Worm (Caenorhabditis elegans) whole organism, L2 larva: ENCODE results near the gene F52H2.1.

Experiments used
- C34F6.9 ChIP-seq: fragments of 150-350 bp; optimal IDR thresholded peaks from 2 replicates; lab custom pipeline; 2014; ENCODE audit warnings: missing biosample characterization, missing genetic modification characterization
- F13H6.1 ChIP-seq: sonication (generic microtip); optimal IDR thresholded peaks from 2 replicates; lab custom pipeline; 2016; ENCODE audit warnings: missing genetic modification characterization, missing compliant biosample characterization
- R02D3.7 ChIP-seq: fragments of 150-350 bp; optimal IDR thresholded peaks from 2 replicates; lab custom pipeline; 2014; ENCODE audit warnings: missing biosample characterization, missing genetic modification characterization
- ZK546.5 ChIP-seq: sonication (generic microtip); optimal IDR thresholded peaks from 2 replicates; lab custom pipeline; 2017; ENCODE audit warnings: missing biosample characterization, missing genetic modification characterization
- alr-1 ChIP-seq: fragments of 150-350 bp; optimal IDR thresholded peaks from 2 replicates; lab custom pipeline; 2014; ENCODE audit warnings: missing biosample characterization, missing genetic modification characterization
- aly-2 ChIP-seq: fragments of 150-350 bp; optimal IDR thresholded peaks from 2 replicates; lab custom pipeline; 2014; ENCODE audit warnings: missing biosample characterization, missing genetic modification characterization
- ama-1 ChIP-seq: fragments of 150-350 bp; optimal IDR thresholded peaks from 2 replicates; lab custom pipeline; 2018; ENCODE audit warnings: inconsistent platforms
- blmp-1 ChIP-seq: sonication (generic microtip); optimal IDR thresholded peaks from 2 replicates; lab custom pipeline; 2017; ENCODE audit warnings: missing genetic modification characterization, mild to moderate bottlenecking, missing compliant biosample characterization, antibody characterized with exemption, moderate library complexity; ENCODE audit not compliant: insufficient read depth
- ceh-16 ChIP-seq: fragments of 150-350 bp; optimal IDR thresholded peaks from 2 replicates; lab custom pipeline; 2014; ENCODE audit warnings: missing biosample characterization, missing genetic modification characterization
- ceh-82 ChIP-seq: fragments of 150-350 bp; optimal IDR thresholded peaks from 2 replicates; lab custom pipeline; 2014; ENCODE audit warnings: missing biosample characterization, missing genetic modification characterization
- crh-2 ChIP-seq: sonication (generic microtip); optimal IDR thresholded peaks from 2 replicates; lab custom pipeline; 2017; ENCODE audit warnings: missing biosample characterization, missing genetic modification characterization
- dmd-4 ChIP-seq: sonication (generic microtip); optimal IDR thresholded peaks from 2 replicates; lab custom pipeline; 2017; ENCODE audit warnings: missing biosample characterization, missing genetic modification characterization
- egl-27 ChIP-seq: sonication (generic microtip); optimal IDR thresholded peaks from 3 replicates; lab custom pipeline; 2017; ENCODE audit warnings: missing biosample characterization, missing genetic modification reagents, missing genetic modification characterization
- elt-1 ChIP-seq: fragments of 150-350 bp; optimal IDR thresholded peaks from 2 replicates; lab custom pipeline; 2014; ENCODE audit warnings: missing biosample characterization, missing genetic modification characterization
- elt-3 ChIP-seq: sonication (generic microtip); optimal IDR thresholded peaks from 2 replicates; lab custom pipeline; 2017; ENCODE audit warnings: missing biosample characterization, missing genetic modification characterization
- fos-1 ChIP-seq: fragments of 150-350 bp; optimal IDR thresholded peaks from 2 replicates; lab custom pipeline; 2014; ENCODE audit warnings: missing biosample characterization, missing genetic modification characterization
- gmeb-1 ChIP-seq: fragments of 150-350 bp; optimal IDR thresholded peaks from 2 replicates; lab custom pipeline; 2014; ENCODE audit warnings: missing biosample characterization, missing genetic modification characterization
- lin-11 ChIP-seq: fragments of 150-350 bp; sonication (generic microtip); optimal IDR thresholded peaks from 2 replicates; lab custom pipeline; 2014; ENCODE audit warnings: missing biosample characterization, missing genetic modification characterization, inconsistent platforms, mixed read lengths
- lin-39 ChIP-seq: fragments of 150-350 bp; optimal IDR thresholded peaks from 2 replicates; lab custom pipeline; 2014; ENCODE audit warnings: missing biosample characterization, missing genetic modification reagents, missing genetic modification characterization
- lsy-2 ChIP-seq, 2 experiments: fragments of 150-350 bp in 1 of 2; sonication (generic microtip) in 1 of 2; optimal IDR thresholded peaks; 2 replicates each; lab custom pipeline; 2014 to 2017; ENCODE audit warnings: missing biosample characterization in 2 of 2, missing genetic modification characterization in 2 of 2
- mab-5 ChIP-seq: fragments of 150-350 bp; optimal IDR thresholded peaks from 2 replicates; lab custom pipeline; 2014; ENCODE audit warnings: missing biosample characterization, missing genetic modification characterization
- mbf-1 ChIP-seq: sonication (generic microtip); optimal IDR thresholded peaks from 2 replicates; lab custom pipeline; 2017; ENCODE audit warnings: missing biosample characterization, missing genetic modification characterization
- mdl-1 ChIP-seq, 2 experiments: fragments of 150-350 bp in 1 of 2; sonication (generic microtip) in 1 of 2; optimal IDR thresholded peaks; 2 replicates each; lab custom pipeline; 2017; ENCODE audit warnings: missing biosample characterization in 2 of 2, missing genetic modification characterization in 2 of 2
- nhr-10 ChIP-seq: sonication (generic microtip); optimal IDR thresholded peaks from 2 replicates; lab custom pipeline; 2017; ENCODE audit warnings: missing biosample characterization, missing genetic modification characterization
- nhr-11 ChIP-seq: fragments of 150-350 bp; optimal IDR thresholded peaks from 2 replicates; lab custom pipeline; 2014; ENCODE audit warnings: missing biosample characterization, missing genetic modification characterization
- nhr-12 ChIP-seq: fragments of 150-350 bp; optimal IDR thresholded peaks from 2 replicates; lab custom pipeline; 2014; ENCODE audit warnings: missing biosample characterization, missing genetic modification characterization
- nhr-129 ChIP-seq: fragments of 150-350 bp; optimal IDR thresholded peaks from 2 replicates; lab custom pipeline; 2014; ENCODE audit warnings: missing biosample characterization, missing genetic modification characterization
- nhr-237 ChIP-seq: fragments of 150-350 bp; optimal IDR thresholded peaks from 2 replicates; lab custom pipeline; 2014; ENCODE audit warnings: missing biosample characterization, missing genetic modification characterization
- nhr-25 ChIP-seq: fragments of 150-350 bp; sonication (generic microtip); optimal IDR thresholded peaks from 3 replicates; lab custom pipeline; 2014; ENCODE audit warnings: missing biosample characterization, missing genetic modification characterization
- sem-4 ChIP-seq: fragments of 150-350 bp; optimal IDR thresholded peaks from 2 replicates; lab custom pipeline; 2014; ENCODE audit warnings: missing biosample characterization, missing genetic modification reagents, missing genetic modification characterization
- skn-1 ChIP-seq: sonication (generic microtip); optimal IDR thresholded peaks from 2 replicates; lab custom pipeline; 2017; ENCODE audit warnings: missing biosample characterization, missing genetic modification characterization
- sma-3 ChIP-seq: sonication (generic microtip); optimal IDR thresholded peaks from 2 replicates; lab custom pipeline; 2016; ENCODE audit warnings: missing genetic modification reagents, missing genetic modification characterization, missing compliant biosample characterization
- sma-9 ChIP-seq, 2 experiments: fragments of 150-350 bp in 1 of 2; sonication (generic microtip) in 1 of 2; optimal IDR thresholded peaks; 2 replicates each; lab custom pipeline; 2014 to 2016; ENCODE audit warnings: missing genetic modification characterization in 2 of 2, mild to moderate bottlenecking in 1 of 2, missing biosample characterization in 1 of 2, missing compliant biosample characterization in 1 of 2, missing genetic modification reagents in 1 of 2, moderate library complexity in 1 of 2
- snpc-4 ChIP-seq: fragments of 150-350 bp; optimal IDR thresholded peaks from 2 replicates; lab custom pipeline; 2014; ENCODE audit warnings: missing biosample characterization, missing genetic modification characterization
- unc-39 ChIP-seq: fragments of 150-350 bp; optimal IDR thresholded peaks from 2 replicates; lab custom pipeline; 2014; ENCODE audit warnings: missing biosample characterization, missing genetic modification characterization
- unc-55 ChIP-seq: fragments of 150-350 bp; sonication (generic microtip); optimal IDR thresholded peaks from 3 replicates; lab custom pipeline; 2014; ENCODE audit warnings: missing biosample characterization, missing genetic modification reagents, missing genetic modification characterization
- zag-1 ChIP-seq: fragments of 150-350 bp; optimal IDR thresholded peaks from 2 replicates; lab custom pipeline; 2014; ENCODE audit warnings: missing biosample characterization, missing genetic modification characterization
- ztf-1 ChIP-seq: fragments of 200-800 bp; sonication (Bioruptor generic); conservative IDR thresholded peaks from 2 replicates; pipeline ENCODE4 v1.3.6; 2022; ENCODE audit warnings: missing genetic modification characterization, missing compliant biosample characterization
- ztf-11 ChIP-seq: sonication (generic microtip); optimal IDR thresholded peaks from 2 replicates; lab custom pipeline; 2017; ENCODE audit warnings: missing biosample characterization, missing genetic modification characterization
- ztf-4 ChIP-seq: fragments of 150-350 bp; optimal IDR thresholded peaks from 2 replicates; lab custom pipeline; 2014; ENCODE audit warnings: missing biosample characterization, missing genetic modification characterization

Gene F52H2.1

ce11 chrX:2549322-2549721 lies 23.6 kb upstream of the F52H2.1 start (continued):
- TF ChIP-seq mdl-1 (tag; optimal IDR thresholded peaks at IDR 0.05; lab: Kevin White, UChicago) (peak in 1 of 2 experiments; percentile 54), fos-1 (tag; lab: Kevin White, UChicago) (peak; percentile 64), F13H6.1 (tag; lab: Kevin White, UChicago) (peak; percentile 74), snpc-4 (tag; lab: Kevin White, UChicago) (peak; percentile 3), unc-55 (GFP tag; lab: Kevin White, UChicago) (peak; percentile 55), lin-39 (tag; lab: Kevin White, UChicago) (no peak), crh-2 (tag; lab: Kevin White, UChicago) (peak; percentile 58), lsy-2 (tag; optimal IDR thresholded peaks at IDR 0.05; lab: Kevin White, UChicago) (peak; percentile 35 to 67), ZK546.5 (tag; lab: Kevin White, UChicago) (no peak), ceh-16 (tag; lab: Kevin White, UChicago) (no peak), gmeb-1 (tag; lab: Kevin White, UChicago) (peak; percentile 49), nhr-129 (peak; percentile 70), blmp-1 (tag; lab: Kevin White, UChicago) (no peak)
- TF ChIP-seq, all 48 proteins: peak for 18

- TF ChIP-seq lsy-2 (tag; optimal IDR thresholded peaks at IDR 0.05; lab: Kevin White, UChicago) (peak in 1 of 2 experiments; percentile 25), unc-55 (GFP tag; lab: Kevin White, UChicago) (peak; percentile 48), unc-39 (no peak), C34F6.9 (tag; lab: Kevin White, UChicago) (peak; percentile 35), mdl-1 (tag; optimal IDR thresholded peaks at IDR 0.05; lab: Kevin White, UChicago) (no peak)
Measured at ce11 chrX:2550665-2551064, 22.2 kb upstream of the F52H2.1 start.

ce11 chrX:2551450-2551849 lies 21.4 kb upstream of the F52H2.1 start:
- TF ChIP-seq lin-11 (tag; lab: Kevin White, UChicago) (no peak), sma-3 (no peak), mdl-1 (tag; optimal IDR thresholded peaks at IDR 0.05; lab: Kevin White, UChicago) (no peak), nhr-11 (tag; lab: Kevin White, UChicago) (no peak), alr-1 (tag; lab: Kevin White, UChicago) (no peak), blmp-1 (tag; lab: Kevin White, UChicago) (no peak), snpc-4 (tag; lab: Kevin White, UChicago) (peak; percentile 64)

ce11 chrX:2552210-2552674 lies 20.7 kb upstream of the F52H2.1 start, which contains the start of gene aat-3:
TSS of gene aat-3 (plus strand) at chrX:2552260.
- TF ChIP-seq mbf-1 (tag; lab: Kevin White, UChicago) (no peak), F13H6.1 (tag; lab: Kevin White, UChicago) (peak; percentile 8), nhr-25 (tag; lab: Kevin White, UChicago) (peak; percentile 28), nhr-129 (peak; percentile 15)

ce11 chrX:2553433-2553860 lies 19.5 kb upstream of the F52H2.1 start:
- TF ChIP-seq nhr-12 (tag; lab: Kevin White, UChicago) (no peak), gmeb-1 (tag; lab: Kevin White, UChicago) (peak; percentile 37), zag-1 (tag; lab: Kevin White, UChicago) (no peak), nhr-237 (tag; lab: Kevin White, UChicago) (no peak), lin-39 (tag; lab: Kevin White, UChicago) (no peak), R02D3.7 (tag; lab: Kevin White, UChicago) (no peak), F13H6.1 (tag; lab: Kevin White, UChicago) (peak; percentile 63), blmp-1 (tag; lab: Kevin White, UChicago) (peak; percentile 57), nhr-129 (peak; percentile 56), ama-1 (lab: Kevin White, UChicago) (no peak), egl-27 (tag; lab: Kevin White, UChicago) (peak; percentile 70), nhr-11 (tag; lab: Kevin White, UChicago) (peak; percentile 56), ztf-1 (GFP tag; lab: Robert Waterston, UW) (no peak), ztf-4 (tag; lab: Kevin White, UChicago) (peak; percentile 13), sem-4 (tag; lab: Kevin White, UChicago) (peak; percentile 67), elt-1 (tag; lab: Kevin White, UChicago) (no peak), nhr-25 (tag; lab: Kevin White, UChicago) (peak; percentile 64), mdl-1 (tag; optimal IDR thresholded peaks at IDR 0.05; lab: Kevin White, UChicago) (peak in 1 of 2 experiments; percentile 50), ceh-16 (tag; lab: Kevin White, UChicago) (no peak), lin-11 (tag; lab: Kevin White, UChicago) (no peak), sma-9 (GFP tag; optimal IDR thresholded peaks at IDR 0.05; lab: Kevin White, UChicago) (peak; percentile 58), sma-9 (tag; optimal IDR thresholded peaks at IDR 0.05; lab: Kevin White, UChicago) (no peak), nhr-10 (tag; lab: Kevin White, UChicago) (no peak), lsy-2 (tag; optimal IDR thresholded peaks at IDR 0.05; lab: Kevin White, UChicago) (peak; percentile 53 to 67), dmd-4 (tag; lab: Kevin White, UChicago) (no peak), unc-39 (no peak), aly-2 (no peak), ztf-11 (tag; lab: Kevin White, UChicago) (no peak), sma-3 (peak; percentile 55), fos-1 (tag; lab: Kevin White, UChicago) (peak; percentile 71), elt-3 (no peak), skn-1 (tag; lab: Kevin White, UChicago) (no peak), mab-5 (tag; lab: Kevin White, UChicago) (peak; percentile 11), ceh-82 (no peak), C34F6.9 (tag; lab: Kevin White, UChicago) (peak; percentile 63), ZK546.5 (tag; lab: Kevin White, UChicago) (no peak), unc-55 (GFP tag; lab: Kevin White, UChicago) (peak; percentile 80)
